ENCODE assay signal across 1 worm cellular context in genomic region chrII:13722763-13723162, ce11.
TF ChIP-seq lines count a peak whose summit lies in the region.

Gene Y54G9A.5, plus strand, starts transcription at chrII:13723007.

TF ChIP-seq in whole organism, young adult, 124 proteins besides CTCF, POLR2A, EP300 and RAD21 (continued from another document):
- TF ChIP-seq nfya-2 (GFP tag; IDR thresholded peaks at IDR 0.05; lab: Robert Waterston, UW) (no peak), ztf-22 (GFP tag; optimal IDR thresholded peaks at IDR 0.05; lab: Kevin White, UChicago) (no peak), T26A5.8 (tag; optimal IDR thresholded peaks at IDR 0.05; lab: Kevin White, UChicago) (no peak), snpc-4 (GFP tag; optimal IDR thresholded peaks at IDR 0.05; lab: Kevin White, UChicago) (no peak), snpc-4 (tag; optimal IDR thresholded peaks at IDR 0.05; lab: Kevin White, UChicago) (peak in 2 of 4 experiments; percentile 26 to 54), hmg-1.2 (GFP tag; IDR thresholded peaks at IDR 0.05; lab: Robert Waterston, UW) (peak; percentile 31; the same call in 1 of the 2 replicates), F57C9.4 (tag; optimal IDR thresholded peaks at IDR 0.05; lab: Kevin White, UChicago) (no peak), ama-1 (optimal IDR thresholded peaks at IDR 0.05; lab: Kevin White, UChicago) (no peak), ama-1 (GFP tag; optimal IDR thresholded peaks at IDR 0.05; lab: Kevin White, UChicago) (no peak), ets-4 (GFP tag; optimal IDR thresholded peaks at IDR 0.05; lab: Kevin White, UChicago) (no peak), aptf-3 (GFP tag; IDR thresholded peaks at IDR 0.05; lab: Robert Waterston, UW) (no peak), T07F8.4 (tag; optimal IDR thresholded peaks at IDR 0.05; lab: Kevin White, UChicago) (no peak), nhr-27 (tag; optimal IDR thresholded peaks at IDR 0.05; lab: Kevin White, UChicago) (no peak), lsy-27 (tag; optimal IDR thresholded peaks at IDR 0.05; lab: Kevin White, UChicago; ENCODE audit: borderline replicate concordance, insufficient read depth) (no peak), F33H1.4 (GFP tag; IDR thresholded peaks at IDR 0.05; lab: Robert Waterston, UW) (peak; percentile 62), ccch-3 (GFP tag; optimal IDR thresholded peaks at IDR 0.05; lab: Kevin White, UChicago) (no peak), B0336.3 (GFP tag; IDR thresholded peaks at IDR 0.05; lab: Robert Waterston, UW) (no peak), nhr-80 (tag; optimal IDR thresholded peaks at IDR 0.05; lab: Kevin White, UChicago) (no peak), snpc-1.3 (tag; optimal IDR thresholded peaks at IDR 0.05; lab: Kevin White, UChicago; ENCODE audit: insufficient read depth) (no peak), efl-1 (GFP tag; optimal IDR thresholded peaks at IDR 0.05; lab: Kevin White, UChicago) (peak; percentile 85), F57A8.1 (GFP tag; optimal IDR thresholded peaks at IDR 0.05; lab: Kevin White, UChicago) (no peak)
